Worm (Caenorhabditis elegans) whole organism, L4/young adult: ENCODE measurements around the gene irld-48.

ENCODE experiments used
- W03F9.2 ChIP-seq: fragments of 150-350 bp; optimal IDR thresholded peaks from 2 replicates; lab custom pipeline; 2014; ENCODE audit warnings: missing biosample characterization, missing genetic modification characterization
- dao-5 ChIP-seq: sonication (generic microtip); optimal IDR thresholded peaks from 2 replicates; lab custom pipeline; 2016; ENCODE audit warnings: missing genotype, missing genetic modification characterization, moderate library complexity, missing compliant biosample characterization
- him-1 ChIP-seq: sonication (generic microtip); optimal IDR thresholded peaks from 2 replicates; lab custom pipeline; 2016; ENCODE audit warnings: missing genotype, missing genetic modification reagents, missing genetic modification characterization, missing compliant biosample characterization

DNA sequence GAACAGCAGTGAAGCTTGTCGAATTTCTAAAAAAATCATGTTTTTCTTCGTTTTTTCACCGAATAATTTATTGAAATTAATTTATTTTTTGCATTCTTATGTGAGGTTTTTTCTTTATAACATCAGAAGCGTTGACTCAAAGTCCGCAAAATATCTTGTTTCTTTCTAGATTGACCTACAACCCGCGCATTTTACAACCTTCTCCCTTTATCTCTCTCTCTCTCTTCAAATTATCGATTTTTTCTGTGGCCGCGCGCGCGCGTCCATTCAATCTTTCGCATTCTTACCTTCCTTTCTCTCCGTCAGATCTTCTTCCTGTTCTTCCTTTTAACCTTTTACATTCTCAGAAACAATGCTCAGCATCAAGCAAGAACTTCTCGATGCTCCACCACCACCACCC is 49.6 kb downstream of the irld-48 start, which contains the start of gene lido-12:
- no peak for TF ChIP-seq W03F9.2 (tag; lab: Kevin White, UChicago)
- TF ChIP-seq dao-5 (tag; lab: Kevin White, UChicago), result no peak
- TF ChIP-seq him-1 (tag; lab: Kevin White, UChicago), result no peak
